Worm (Caenorhabditis elegans) whole organism, young adult: Measurements from ENCODE around the gene sra-28.

Experiments
- B0261.1 ChIP-seq: sonication (generic microtip); optimal IDR thresholded peaks from 2 replicates; lab custom pipeline; 2016; ENCODE audit warnings: mild to moderate bottlenecking, missing genetic modification characterization, moderate library complexity, missing compliant biosample characterization
- D2030.7 ChIP-seq: fragments of 200-800 bp; sonication (Bioruptor generic); IDR thresholded peaks from 2 replicates; pipeline ENCODE4 v1.3.6; 2022; ENCODE audit warnings: missing genetic modification reagents, missing genetic modification characterization, missing compliant biosample characterization
- F22D6.2 ChIP-seq: sonication (generic microtip); optimal IDR thresholded peaks from 2 replicates; lab custom pipeline; 2016; ENCODE audit warnings: mild to moderate bottlenecking, missing genetic modification characterization, missing compliant biosample characterization
- F49E8.2 ChIP-seq: sonication (generic microtip); optimal IDR thresholded peaks from 3 replicates; lab custom pipeline; 2017; ENCODE audit warnings: missing genetic modification characterization, mild to moderate bottlenecking, missing compliant biosample characterization, antibody characterized with exemption, moderate library complexity; ENCODE audit not compliant: insufficient read depth
- K11D2.4 ChIP-seq: fragments of 200-800 bp; sonication (Bioruptor generic); IDR thresholded peaks from 2 replicates; pipeline ENCODE4 v1.3.6; 2022; ENCODE audit warnings: missing genetic modification reagents, missing genetic modification characterization, missing compliant biosample characterization
- T07F8.4 ChIP-seq: sonication (generic microtip); optimal IDR thresholded peaks from 2 replicates; lab custom pipeline; 2016; ENCODE audit warnings: mild to moderate bottlenecking, missing genetic modification characterization, moderate library complexity, missing compliant biosample characterization
- Y53F4B.3 ChIP-seq: fragments of 200-800 bp; sonication (Bioruptor generic); IDR thresholded peaks from 2 replicates; pipeline ENCODE4 v1.3.6; 2022; ENCODE audit warnings: missing genetic modification reagents, missing genetic modification characterization, missing compliant biosample characterization
- Y53G8AR.9 ChIP-seq: fragments of 200-800 bp; sonication (Bioruptor generic); conservative IDR thresholded peaks from 2 replicates; pipeline ENCODE4 v1.3.6; 2022; ENCODE audit warnings: missing genetic modification reagents, missing genetic modification characterization, missing compliant biosample characterization
- Y56A3A.18 ChIP-seq: fragments of 200-800 bp; sonication (Bioruptor generic); IDR thresholded peaks from 2 replicates; pipeline ENCODE4 v1.3.6; 2022; ENCODE audit warnings: missing genetic modification reagents, missing genetic modification characterization, missing compliant biosample characterization
- ZK185.1 ChIP-seq: sonication (generic microtip); optimal IDR thresholded peaks from 2 replicates; lab custom pipeline; 2016; ENCODE audit warnings: mild to moderate bottlenecking, missing genetic modification characterization, missing compliant biosample characterization; ENCODE audit not compliant: poor library complexity, severe bottlenecking
- akir-1 ChIP-seq: fragments of 200-800 bp; sonication (Bioruptor generic); optimal IDR thresholded peaks from 2 replicates; lab custom pipeline; 2018; ENCODE audit warnings: mild to moderate bottlenecking, missing genetic modification characterization, moderate library complexity, missing compliant biosample characterization
- atf-7 ChIP-seq: sonication (generic microtip); optimal IDR thresholded peaks from 2 replicates; lab custom pipeline; 2017; ENCODE audit warnings: mild to moderate bottlenecking, missing genetic modification characterization, missing compliant biosample characterization
- bed-2 ChIP-seq: fragments of 200-800 bp; sonication (Bioruptor generic); IDR thresholded peaks from 2 replicates; pipeline ENCODE4 v1.3.6; 2022; ENCODE audit warnings: missing genetic modification reagents, missing genetic modification characterization, missing compliant biosample characterization
- cebp-1 ChIP-seq, 2 experiments: fragments of 200-800 bp in 1 of 2; sonication (Bioruptor generic) in 1 of 2; sonication (generic microtip) in 1 of 2; IDR thresholded peaks in 1 of 2; optimal IDR thresholded peaks in 1 of 2; 2 replicates each; pipeline versions ENCODE4 v1.3.6 to Lab custom; 2017 to 2022; ENCODE audit warnings: missing compliant biosample characterization in 2 of 2, missing genetic modification characterization in 2 of 2, mild to moderate bottlenecking in 1 of 2, missing genetic modification reagents in 1 of 2, moderate library complexity in 1 of 2
- ceh-58 ChIP-seq: fragments of 200-800 bp; sonication (Bioruptor generic); IDR thresholded peaks from 2 replicates; pipeline ENCODE4 v1.3.6; 2022; ENCODE audit warnings: missing genetic modification characterization, missing compliant biosample characterization
- ceh-79 ChIP-seq: sonication (generic microtip); optimal IDR thresholded peaks from 2 replicates; lab custom pipeline; 2017; ENCODE audit warnings: mild to moderate bottlenecking, missing genetic modification characterization, missing compliant biosample characterization
- dox-1 ChIP-seq: fragments of 200-800 bp; sonication (Bioruptor generic); IDR thresholded peaks from 2 replicates; pipeline ENCODE4 v1.3.6; 2022; ENCODE audit warnings: missing genetic modification reagents, missing genetic modification characterization, missing compliant biosample characterization
- dpff-1 ChIP-seq: sonication (generic microtip); optimal IDR thresholded peaks from 2 replicates; lab custom pipeline; 2017; ENCODE audit warnings: mild to moderate bottlenecking, missing genetic modification characterization, missing compliant biosample characterization
- ekl-4 ChIP-seq: fragments of 200-800 bp; sonication (Bioruptor generic); IDR thresholded peaks from 2 replicates; pipeline ENCODE4 v1.3.6; 2022; ENCODE audit warnings: missing genetic modification reagents, missing genetic modification characterization, missing compliant biosample characterization
- ets-4 ChIP-seq: fragments of 200-800 bp; sonication (Bioruptor generic); optimal IDR thresholded peaks from 2 replicates; lab custom pipeline; 2018; ENCODE audit warnings: mild to moderate bottlenecking, missing genetic modification characterization, missing compliant biosample characterization
- him-1 ChIP-seq: sonication (generic microtip); optimal IDR thresholded peaks from 2 replicates; lab custom pipeline; 2016; ENCODE audit warnings: missing genotype, missing genetic modification reagents, missing genetic modification characterization, missing compliant biosample characterization
- hlh-26 ChIP-seq: fragments of 200-800 bp; sonication (Bioruptor generic); conservative IDR thresholded peaks from 2 replicates; pipeline ENCODE4 v1.3.6; 2022; ENCODE audit warnings: missing genetic modification reagents, missing genetic modification characterization, missing compliant biosample characterization
- hmg-20 ChIP-seq: fragments of 200-800 bp; sonication (Bioruptor generic); IDR thresholded peaks from 2 replicates; pipeline ENCODE4 v1.3.6; 2022; ENCODE audit warnings: missing genetic modification reagents, missing genetic modification characterization, missing compliant biosample characterization
- hrde-1 ChIP-seq: sonication (generic microtip); optimal IDR thresholded peaks from 2 replicates; lab custom pipeline; 2016; ENCODE audit warnings: missing genetic modification characterization, mild to moderate bottlenecking, missing compliant biosample characterization, moderate library complexity, missing genotype, missing genetic modification reagents, borderline replicate concordance
- hsf-1 ChIP-seq: fragments of 200-800 bp; sonication (Bioruptor generic); IDR thresholded peaks from 2 replicates; pipeline ENCODE4 v1.3.6; 2022; ENCODE audit warnings: missing genetic modification reagents, missing genetic modification characterization, missing compliant biosample characterization
- lin-35 ChIP-seq, 3 experiments: fragments of 150-350 bp in 2 of 3; sonication (generic microtip) in 1 of 3; optimal IDR thresholded peaks; 2 replicates each; lab custom pipeline; 2014 to 2018; ENCODE audit warnings: missing biosample characterization in 3 of 3, missing genetic modification characterization in 3 of 3, missing genetic modification reagents in 3 of 3
- lin-40 ChIP-seq: sonication (generic microtip); optimal IDR thresholded peaks from 2 replicates; lab custom pipeline; 2016; ENCODE audit warnings: missing genetic modification characterization, mild to moderate bottlenecking, missing compliant biosample characterization, missing genotype, missing genetic modification reagents
- madf-6 ChIP-seq: fragments of 200-800 bp; sonication (Bioruptor generic); IDR thresholded peaks from 2 replicates; pipeline ENCODE4 v1.3.6; 2022; ENCODE audit warnings: missing genetic modification reagents, missing genetic modification characterization, missing compliant biosample characterization
- madf-8 ChIP-seq: fragments of 200-800 bp; sonication (Bioruptor generic); conservative IDR thresholded peaks from 2 replicates; pipeline ENCODE4 v1.3.6; 2022; ENCODE audit warnings: missing genetic modification reagents, missing genetic modification characterization, missing compliant biosample characterization
- mcd-1 ChIP-seq: fragments of 200-800 bp; sonication (Bioruptor generic); IDR thresholded peaks from 2 replicates; pipeline ENCODE4 v1.3.6; 2022; ENCODE audit warnings: missing genetic modification reagents, missing genetic modification characterization, missing compliant biosample characterization
- nfya-2 ChIP-seq: fragments of 200-800 bp; sonication (Bioruptor generic); IDR thresholded peaks from 2 replicates; pipeline ENCODE4 v1.3.6; 2022; ENCODE audit warnings: missing genetic modification reagents, missing genetic modification characterization, missing compliant biosample characterization
- nfyb-1 ChIP-seq: fragments of 200-800 bp; sonication (Bioruptor generic); IDR thresholded peaks from 2 replicates; pipeline ENCODE4 v1.3.6; 2022; ENCODE audit warnings: missing genetic modification reagents, missing genetic modification characterization, missing compliant biosample characterization
- rcor-1 ChIP-seq: fragments of 200-800 bp; sonication (Bioruptor generic); IDR thresholded peaks from 2 replicates; pipeline ENCODE4 v1.3.6; 2022; ENCODE audit warnings: missing genetic modification reagents, missing genetic modification characterization, missing compliant biosample characterization
- rpc-1 ChIP-seq, 2 experiments: fragments of 150-350 bp in 1 of 2; sonication (generic microtip) in 1 of 2; optimal IDR thresholded peaks; 2 replicates each; lab custom pipeline; 2014 to 2018; ENCODE audit warnings: missing biosample characterization in 1 of 2, missing genetic modification characterization in 1 of 2, missing genetic modification reagents in 1 of 2, missing genotype in 1 of 2
- sdz-38 ChIP-seq: sonication (generic microtip); optimal IDR thresholded peaks from 2 replicates; lab custom pipeline; 2016; ENCODE audit warnings: missing genotype, missing genetic modification characterization, missing compliant biosample characterization
- snpc-4 ChIP-seq, 5 experiments: fragments of 150-350 bp in 1 of 5; sonication (generic microtip) in 4 of 5; optimal IDR thresholded peaks; 2 replicates each; lab custom pipeline; 2014 to 2018; ENCODE audit warnings: missing genetic modification characterization in 5 of 5, missing biosample characterization in 3 of 5, antibody characterized with exemption in 2 of 5, mild to moderate bottlenecking in 2 of 5, missing compliant biosample characterization in 2 of 5, missing genotype in 2 of 5, moderate library complexity in 2 of 5, missing genetic modification reagents in 1 of 5
- tbx-9 ChIP-seq: sonication (generic microtip); optimal IDR thresholded peaks from 2 replicates; lab custom pipeline; 2016; ENCODE audit warnings: borderline replicate concordance, missing genetic modification characterization, inconsistent platforms, missing compliant biosample characterization
- tlf-1 ChIP-seq: fragments of 200-800 bp; sonication (Bioruptor generic); optimal IDR thresholded peaks from 2 replicates; lab custom pipeline; 2018; ENCODE audit warnings: mild to moderate bottlenecking, missing genetic modification characterization, missing compliant biosample characterization
- unc-130 ChIP-seq: sonication (generic microtip); optimal IDR thresholded peaks from 2 replicates; lab custom pipeline; 2016; ENCODE audit warnings: missing genetic modification reagents, missing genetic modification characterization, missing compliant biosample characterization
- xnd-1 ChIP-seq: sonication (generic microtip); optimal IDR thresholded peaks from 2 replicates; lab custom pipeline; 2016; ENCODE audit warnings: missing genotype, missing genetic modification reagents, missing genetic modification characterization, missing compliant biosample characterization
- zfh-2 ChIP-seq: fragments of 200-800 bp; sonication (Bioruptor generic); conservative IDR thresholded peaks from 2 replicates; pipeline ENCODE4 v1.3.6; 2022; ENCODE audit warnings: missing genetic modification reagents, missing genetic modification characterization, missing compliant biosample characterization
- ztf-25 ChIP-seq: fragments of 200-800 bp; sonication (Bioruptor generic); IDR thresholded peaks from 2 replicates; pipeline ENCODE4 v1.3.6; 2022; ENCODE audit warnings: missing genetic modification reagents, missing genetic modification characterization, missing compliant biosample characterization
- ztf-26 ChIP-seq: sonication (generic microtip); optimal IDR thresholded peaks from 2 replicates; lab custom pipeline; 2017; ENCODE audit warnings: missing genetic modification characterization, missing compliant biosample characterization
- ztf-28 ChIP-seq: fragments of 200-800 bp; sonication (Bioruptor generic); IDR thresholded peaks from 2 replicates; pipeline ENCODE4 v1.3.6; 2022; ENCODE audit warnings: missing genetic modification reagents, missing genetic modification characterization, missing compliant biosample characterization
- ztf-3 ChIP-seq: fragments of 200-800 bp; sonication (Bioruptor generic); optimal IDR thresholded peaks from 2 replicates; lab custom pipeline; 2018; ENCODE audit warnings: mild to moderate bottlenecking, missing genetic modification characterization, missing compliant biosample characterization

Gene sra-28

DNA sequence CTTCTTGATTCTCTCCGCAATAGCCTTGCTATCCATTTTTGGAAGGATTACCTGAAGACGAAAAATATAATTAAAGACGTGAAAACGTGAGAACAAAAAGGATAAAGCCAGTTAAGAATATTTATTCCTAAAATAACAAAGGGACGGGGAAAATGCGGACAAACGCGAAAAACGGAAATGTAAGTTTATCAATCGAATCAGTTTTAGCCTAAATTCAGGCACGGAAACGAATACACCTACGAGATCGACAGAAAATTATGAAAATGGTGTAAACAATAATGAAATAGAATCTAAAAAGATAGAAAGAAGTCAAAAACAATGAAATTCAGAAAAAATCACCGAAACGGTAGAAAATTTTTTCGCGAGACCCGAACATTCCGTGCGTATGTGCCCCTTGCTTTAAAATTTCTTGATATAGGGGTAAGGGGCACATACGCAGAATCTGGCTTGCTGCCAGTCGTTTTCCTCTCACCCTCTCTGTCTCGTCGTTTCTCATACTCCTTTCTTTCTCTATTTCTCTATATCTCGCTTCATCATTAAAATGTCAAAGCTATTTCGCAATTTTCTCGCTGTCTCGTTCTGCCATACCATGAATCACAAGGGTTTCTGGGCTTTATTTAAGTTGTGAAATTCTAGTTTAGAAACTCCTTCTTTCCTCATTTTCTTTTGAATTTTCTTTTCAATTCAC is 15.2 kb upstream of the sra-28 start, which contains the start of gene icd-1 (continued):
- no peak for TF ChIP-seq sdz-38
- TF ChIP-seq ztf-25 (GFP tag; lab: Robert Waterston, UW), result no peak
- TF ChIP-seq Y53F4B.3 (GFP tag; lab: Robert Waterston, UW), result 0 out of 2 replicates have a peak, but pooled peaks have one; percentile 10
- TF ChIP-seq ztf-3, result peak; percentile 30
- TF ChIP-seq ztf-26 (tag; lab: Kevin White, UChicago), result peak; percentile 88
- TF ChIP-seq tbx-9 (tag; lab: Kevin White, UChicago), result no peak
- TF ChIP-seq xnd-1 (tag; lab: Kevin White, UChicago), result peak; percentile 64
- peak; percentile 95 for TF ChIP-seq lin-40 (tag; lab: Kevin White, UChicago)
- TF ChIP-seq D2030.7 (GFP tag; lab: Robert Waterston, UW), result peak; percentile 89
- TF ChIP-seq madf-6 (GFP tag; lab: Robert Waterston, UW), result peak; percentile 92
- TF ChIP-seq Y53G8AR.9 (GFP tag; lab: Robert Waterston, UW), result peak; percentile 92
- TF ChIP-seq ets-4 (GFP tag; lab: Kevin White, UChicago), result no peak
- no peak for TF ChIP-seq nfya-2 (GFP tag; lab: Robert Waterston, UW)
- TF ChIP-seq F22D6.2 (tag; lab: Kevin White, UChicago), result peak; percentile 48
- no peak for TF ChIP-seq ceh-79 (tag; lab: Kevin White, UChicago)
- no peak for TF ChIP-seq akir-1 (GFP tag; lab: Kevin White, UChicago)
- TF ChIP-seq ztf-28, result 0 out of 2 replicates have a peak, but pooled peaks have one; percentile 25
- TF ChIP-seq bed-2 (GFP tag; lab: Robert Waterston, UW), result no peak
- peak; percentile 79 for TF ChIP-seq snpc-4 (GFP tag; optimal IDR thresholded peaks at IDR 0.05; lab: Kevin White, UChicago)
- peak; percentile 83 to 90 (median 87) for TF ChIP-seq snpc-4 (tag; optimal IDR thresholded peaks at IDR 0.05; lab: Kevin White, UChicago)
- peak; percentile 79 for TF ChIP-seq K11D2.4 (GFP tag; lab: Robert Waterston, UW)
- TF ChIP-seq rpc-1 (optimal IDR thresholded peaks at IDR 0.05; lab: Kevin White, UChicago), result peak; percentile 13
- TF ChIP-seq rpc-1 (tag; optimal IDR thresholded peaks at IDR 0.05; lab: Kevin White, UChicago), result no peak
- TF ChIP-seq zfh-2, result peak; percentile 84
- 0 out of 2 replicates have a peak, but pooled peaks have one; percentile 19 for TF ChIP-seq Y56A3A.18 (GFP tag; lab: Robert Waterston, UW)
- TF ChIP-seq unc-130 (GFP tag; lab: Kevin White, UChicago), result peak; percentile 88
- TF ChIP-seq lin-35 (GFP tag; optimal IDR thresholded peaks at IDR 0.05; lab: Kevin White, UChicago), result peak in 2 of 3 experiments; percentile 67 to 88
- TF ChIP-seq ZK185.1 (tag; lab: Kevin White, UChicago), result peak; percentile 86
- no peak for TF ChIP-seq dpff-1 (tag; lab: Kevin White, UChicago)
- TF ChIP-seq madf-8, result peak; percentile 71
- peak; percentile 82 for TF ChIP-seq atf-7 (tag; lab: Kevin White, UChicago)
- no peak for TF ChIP-seq hlh-26
- TF ChIP-seq T07F8.4 (tag; lab: Kevin White, UChicago), result no peak
- peak; percentile 97 for TF ChIP-seq ekl-4 (GFP tag; lab: Robert Waterston, UW)
- peak; percentile 63 for TF ChIP-seq him-1
- peak; percentile 97 for TF ChIP-seq hsf-1 (GFP tag; lab: Robert Waterston, UW)
- peak; percentile 99 for TF ChIP-seq cebp-1 (GFP tag; IDR thresholded peaks at IDR 0.05; lab: Robert Waterston, UW)
- TF ChIP-seq cebp-1 (tag; optimal IDR thresholded peaks at IDR 0.05; lab: Kevin White, UChicago), result peak; percentile 100
- TF ChIP-seq dox-1 (GFP tag; lab: Robert Waterston, UW), result peak; percentile 95
- 0 out of 2 replicates have a peak, but pooled peaks have one; percentile 55 for TF ChIP-seq hmg-20 (GFP tag; lab: Robert Waterston, UW)
- peak; percentile 20 for TF ChIP-seq B0261.1
- TF ChIP-seq tlf-1 (GFP tag; lab: Kevin White, UChicago), result peak; percentile 94
- TF ChIP-seq mcd-1 (GFP tag; lab: Robert Waterston, UW), result peak; percentile 93
- TF ChIP-seq ceh-58 (GFP tag; lab: Robert Waterston, UW), result no peak
- TF ChIP-seq nfyb-1 (GFP tag; lab: Robert Waterston, UW), result peak; percentile 94
- TF ChIP-seq hrde-1, result peak; percentile 58
- TF ChIP-seq rcor-1, result peak; percentile 93
- TF ChIP-seq F49E8.2, result peak; percentile 96
